Worm (Caenorhabditis elegans) whole organism, young adult: Measurements from ENCODE around the gene rnr-1.

Experiments
- B0019.2 ChIP-seq: fragments of 200-800 bp; sonication (Bioruptor generic); conservative IDR thresholded peaks from 2 replicates; pipeline ENCODE4 v1.3.6; 2022; ENCODE audit warnings: missing genetic modification reagents, missing genetic modification characterization, missing compliant biosample characterization
- B0035.1 ChIP-seq: sonication (generic microtip); optimal IDR thresholded peaks from 2 replicates; lab custom pipeline; 2016; ENCODE audit warnings: missing genetic modification characterization, mild to moderate bottlenecking, missing compliant biosample characterization, missing genotype, missing genetic modification reagents
- B0336.3 ChIP-seq: fragments of 200-800 bp; sonication (Bioruptor generic); IDR thresholded peaks from 2 replicates; pipeline ENCODE4 v1.3.6; 2022; ENCODE audit warnings: missing genetic modification characterization, missing compliant biosample characterization
- D2030.7 ChIP-seq: fragments of 200-800 bp; sonication (Bioruptor generic); IDR thresholded peaks from 2 replicates; pipeline ENCODE4 v1.3.6; 2022; ENCODE audit warnings: missing genetic modification reagents, missing genetic modification characterization, missing compliant biosample characterization
- F33H1.4 ChIP-seq: fragments of 200-800 bp; sonication (Bioruptor generic); IDR thresholded peaks from 2 replicates; pipeline ENCODE4 v1.3.6; 2022; ENCODE audit warnings: missing genetic modification reagents, missing genetic modification characterization, missing compliant biosample characterization
- F39B2.1 ChIP-seq: fragments of 200-800 bp; sonication (Bioruptor generic); IDR thresholded peaks from 2 replicates; pipeline ENCODE4 v1.3.6; 2022; ENCODE audit warnings: missing genetic modification reagents, missing genetic modification characterization, missing compliant biosample characterization
- F49E8.2 ChIP-seq: sonication (generic microtip); optimal IDR thresholded peaks from 3 replicates; lab custom pipeline; 2017; ENCODE audit warnings: missing genetic modification characterization, mild to moderate bottlenecking, missing compliant biosample characterization, antibody characterized with exemption, moderate library complexity; ENCODE audit not compliant: insufficient read depth
- F52B5.7 ChIP-seq: sonication (generic microtip); optimal IDR thresholded peaks from 2 replicates; lab custom pipeline; 2016; ENCODE audit warnings: mild to moderate bottlenecking, missing genetic modification characterization, missing compliant biosample characterization
- Y53F4B.3 ChIP-seq: fragments of 200-800 bp; sonication (Bioruptor generic); IDR thresholded peaks from 2 replicates; pipeline ENCODE4 v1.3.6; 2022; ENCODE audit warnings: missing genetic modification reagents, missing genetic modification characterization, missing compliant biosample characterization
- Y53G8AR.9 ChIP-seq: fragments of 200-800 bp; sonication (Bioruptor generic); conservative IDR thresholded peaks from 2 replicates; pipeline ENCODE4 v1.3.6; 2022; ENCODE audit warnings: missing genetic modification reagents, missing genetic modification characterization, missing compliant biosample characterization
- Y79H2A.3 ChIP-seq: fragments of 200-800 bp; sonication (Bioruptor generic); conservative IDR thresholded peaks from 2 replicates; pipeline ENCODE4 v1.3.6; 2022; ENCODE audit warnings: missing genetic modification reagents, missing genetic modification characterization, missing compliant biosample characterization
- aptf-2 ChIP-seq: fragments of 200-800 bp; sonication (Bioruptor generic); conservative IDR thresholded peaks from 2 replicates; pipeline ENCODE4 v1.3.6; 2022; ENCODE audit warnings: missing genetic modification reagents, missing genetic modification characterization, missing compliant biosample characterization
- attf-6 ChIP-seq: fragments of 200-800 bp; sonication (Bioruptor generic); IDR thresholded peaks from 2 replicates; pipeline ENCODE4 v1.3.6; 2022; ENCODE audit warnings: missing genetic modification reagents, missing genetic modification characterization, missing compliant biosample characterization
- ceh-91 ChIP-seq: fragments of 200-800 bp; sonication (Bioruptor generic); IDR thresholded peaks from 2 replicates; pipeline ENCODE4 v1.3.6; 2022; ENCODE audit warnings: missing genetic modification reagents, missing genetic modification characterization, missing compliant biosample characterization
- chd-7 ChIP-seq: sonication (generic microtip); optimal IDR thresholded peaks from 2 replicates; lab custom pipeline; 2016; ENCODE audit warnings: mild to moderate bottlenecking, missing genetic modification characterization, moderate library complexity, missing compliant biosample characterization
- dox-1 ChIP-seq: fragments of 200-800 bp; sonication (Bioruptor generic); IDR thresholded peaks from 2 replicates; pipeline ENCODE4 v1.3.6; 2022; ENCODE audit warnings: missing genetic modification reagents, missing genetic modification characterization, missing compliant biosample characterization
- dpl-1 ChIP-seq: fragments of 150-350 bp; optimal IDR thresholded peaks from 2 replicates; lab custom pipeline; 2014; ENCODE audit warnings: missing biosample characterization, missing genetic modification reagents, missing genetic modification characterization
- efl-1 ChIP-seq: fragments of 150-350 bp; optimal IDR thresholded peaks from 2 replicates; lab custom pipeline; 2014; ENCODE audit warnings: missing biosample characterization, missing genetic modification reagents, missing genetic modification characterization
- egl-18 ChIP-seq: fragments of 200-800 bp; sonication (Bioruptor generic); IDR thresholded peaks from 2 replicates; pipeline ENCODE4 v1.3.6; 2022; ENCODE audit warnings: missing genetic modification reagents, missing genetic modification characterization, missing compliant biosample characterization
- him-1 ChIP-seq: sonication (generic microtip); optimal IDR thresholded peaks from 2 replicates; lab custom pipeline; 2016; ENCODE audit warnings: missing genotype, missing genetic modification reagents, missing genetic modification characterization, missing compliant biosample characterization
- hmg-1.2 ChIP-seq: fragments of 200-800 bp; sonication (Bioruptor generic); IDR thresholded peaks from 2 replicates; pipeline ENCODE4 v1.3.6; 2022; ENCODE audit warnings: missing genetic modification reagents, missing genetic modification characterization, missing compliant biosample characterization
- hsf-1 ChIP-seq: fragments of 200-800 bp; sonication (Bioruptor generic); IDR thresholded peaks from 2 replicates; pipeline ENCODE4 v1.3.6; 2022; ENCODE audit warnings: missing genetic modification reagents, missing genetic modification characterization, missing compliant biosample characterization
- lin-54 ChIP-seq: fragments of 200-800 bp; sonication (Bioruptor generic); optimal IDR thresholded peaks from 2 replicates; lab custom pipeline; 2018; ENCODE audit warnings: mild to moderate bottlenecking, missing genetic modification characterization, missing compliant biosample characterization
- lsl-1 ChIP-seq: fragments of 200-800 bp; sonication (Bioruptor generic); optimal IDR thresholded peaks from 2 replicates; lab custom pipeline; 2018; ENCODE audit warnings: mild to moderate bottlenecking, missing genetic modification characterization, moderate library complexity, missing compliant biosample characterization
- madf-6 ChIP-seq: fragments of 200-800 bp; sonication (Bioruptor generic); IDR thresholded peaks from 2 replicates; pipeline ENCODE4 v1.3.6; 2022; ENCODE audit warnings: missing genetic modification reagents, missing genetic modification characterization, missing compliant biosample characterization
- madf-8 ChIP-seq: fragments of 200-800 bp; sonication (Bioruptor generic); conservative IDR thresholded peaks from 2 replicates; pipeline ENCODE4 v1.3.6; 2022; ENCODE audit warnings: missing genetic modification reagents, missing genetic modification characterization, missing compliant biosample characterization
- mcd-1 ChIP-seq: fragments of 200-800 bp; sonication (Bioruptor generic); IDR thresholded peaks from 2 replicates; pipeline ENCODE4 v1.3.6; 2022; ENCODE audit warnings: missing genetic modification reagents, missing genetic modification characterization, missing compliant biosample characterization
- mxl-1 ChIP-seq: sonication (generic microtip); optimal IDR thresholded peaks from 2 replicates; lab custom pipeline; 2016; ENCODE audit warnings: missing genetic modification characterization, missing compliant biosample characterization
- nhr-120 ChIP-seq: fragments of 200-800 bp; sonication (Bioruptor generic); IDR thresholded peaks from 2 replicates; pipeline ENCODE4 v1.3.6; 2022; ENCODE audit warnings: missing genetic modification characterization, missing compliant biosample characterization
- nhr-27 ChIP-seq: fragments of 200-800 bp; sonication (Bioruptor generic); optimal IDR thresholded peaks from 2 replicates; lab custom pipeline; 2018; ENCODE audit warnings: mild to moderate bottlenecking, missing genetic modification characterization, moderate library complexity, missing compliant biosample characterization
- nhr-80 ChIP-seq: sonication (generic microtip); optimal IDR thresholded peaks from 2 replicates; lab custom pipeline; 2016; ENCODE audit warnings: missing genetic modification characterization, missing compliant biosample characterization
- pbrm-1 ChIP-seq: fragments of 200-800 bp; sonication (Bioruptor generic); IDR thresholded peaks from 2 replicates; pipeline ENCODE4 v1.3.6; 2022; ENCODE audit warnings: missing genetic modification reagents, missing genetic modification characterization, missing compliant biosample characterization
- rcor-1 ChIP-seq: fragments of 200-800 bp; sonication (Bioruptor generic); IDR thresholded peaks from 2 replicates; pipeline ENCODE4 v1.3.6; 2022; ENCODE audit warnings: missing genetic modification reagents, missing genetic modification characterization, missing compliant biosample characterization
- sea-2 ChIP-seq: fragments of 200-800 bp; sonication (Bioruptor generic); IDR thresholded peaks from 2 replicates; pipeline ENCODE4 v1.3.6; 2022; ENCODE audit warnings: missing genetic modification characterization, missing compliant biosample characterization
- snpc-1.3 ChIP-seq: sonication (generic microtip); optimal IDR thresholded peaks from 2 replicates; lab custom pipeline; 2017; ENCODE audit warnings: missing genetic modification characterization, mild to moderate bottlenecking, missing compliant biosample characterization, antibody characterized with exemption, moderate library complexity, missing genotype, missing genetic modification reagents; ENCODE audit not compliant: insufficient read depth
- snpc-3.4 ChIP-seq: sonication (generic microtip); optimal IDR thresholded peaks from 2 replicates; lab custom pipeline; 2017; ENCODE audit warnings: missing genetic modification characterization, mild to moderate bottlenecking, missing compliant biosample characterization, antibody characterized with exemption, moderate library complexity, missing genotype, missing genetic modification reagents
- snpc-4 ChIP-seq, 5 experiments: fragments of 150-350 bp in 1 of 5; sonication (generic microtip) in 4 of 5; optimal IDR thresholded peaks; 2 replicates each; lab custom pipeline; 2014 to 2018; ENCODE audit warnings: missing genetic modification characterization in 5 of 5, missing biosample characterization in 3 of 5, antibody characterized with exemption in 2 of 5, mild to moderate bottlenecking in 2 of 5, missing compliant biosample characterization in 2 of 5, missing genotype in 2 of 5, moderate library complexity in 2 of 5, missing genetic modification reagents in 1 of 5
- somi-1 ChIP-seq: fragments of 200-800 bp; sonication (Bioruptor generic); optimal IDR thresholded peaks from 2 replicates; lab custom pipeline; 2018; ENCODE audit warnings: mild to moderate bottlenecking, missing genetic modification characterization, missing compliant biosample characterization
- tbp1 ChIP-seq: fragments of 200-800 bp; sonication (Bioruptor generic); optimal IDR thresholded peaks from 2 replicates; lab custom pipeline; 2018; ENCODE audit warnings: mild to moderate bottlenecking, missing genetic modification characterization, missing compliant biosample characterization
- tlf-1 ChIP-seq: fragments of 200-800 bp; sonication (Bioruptor generic); optimal IDR thresholded peaks from 2 replicates; lab custom pipeline; 2018; ENCODE audit warnings: mild to moderate bottlenecking, missing genetic modification characterization, missing compliant biosample characterization
- unc-130 ChIP-seq: sonication (generic microtip); optimal IDR thresholded peaks from 2 replicates; lab custom pipeline; 2016; ENCODE audit warnings: missing genetic modification reagents, missing genetic modification characterization, missing compliant biosample characterization
- xnd-1 ChIP-seq: sonication (generic microtip); optimal IDR thresholded peaks from 2 replicates; lab custom pipeline; 2016; ENCODE audit warnings: missing genotype, missing genetic modification reagents, missing genetic modification characterization, missing compliant biosample characterization
- ztf-28 ChIP-seq: fragments of 200-800 bp; sonication (Bioruptor generic); IDR thresholded peaks from 2 replicates; pipeline ENCODE4 v1.3.6; 2022; ENCODE audit warnings: missing genetic modification reagents, missing genetic modification characterization, missing compliant biosample characterization

rnr-1 gene

ce11 chrIII:9228722-9229121 is at the start of gene rnr-1:
rnr-1 (minus strand) TSS chrIII:9228798.
- TF ChIP-seq Y53F4B.3 (peak; percentile 6; the same call in 1 of the 2 replicates), B0019.2 (GFP tag; lab: Robert Waterston, UW) (0 out of 2 replicates have a peak, but pooled peaks have one; percentile 16), F49E8.2 (tag; lab: Kevin White, UChicago) (peak; percentile 72), hsf-1 (peak; percentile 71), xnd-1 (tag; lab: Kevin White, UChicago) (peak; percentile 97), unc-130 (peak; percentile 26), lin-54 (GFP tag; lab: Kevin White, UChicago) (peak; percentile 54), ztf-28 (GFP tag; lab: Robert Waterston, UW) (no peak), nhr-120 (GFP tag; lab: Robert Waterston, UW) (no peak), ceh-91 (GFP tag; lab: Robert Waterston, UW) (peak; percentile 91), dpl-1 (peak; percentile 73), madf-8 (GFP tag; lab: Robert Waterston, UW) (peak; percentile 90), sea-2 (GFP tag; lab: Robert Waterston, UW) (no peak), dox-1 (peak; percentile 19; the same call in 1 of the 2 replicates), F52B5.7 (tag; lab: Kevin White, UChicago) (no peak), nhr-80 (tag; lab: Kevin White, UChicago) (no peak), D2030.7 (GFP tag; lab: Robert Waterston, UW) (peak; percentile 88), attf-6 (GFP tag; lab: Robert Waterston, UW) (no peak), lsl-1 (GFP tag; lab: Kevin White, UChicago) (peak; percentile 99), F33H1.4 (GFP tag; lab: Robert Waterston, UW) (peak; percentile 97), pbrm-1 (GFP tag; lab: Robert Waterston, UW) (peak; percentile 39; the same call in 1 of the 2 replicates), madf-6 (peak; percentile 98), chd-7 (tag; lab: Kevin White, UChicago) (no peak), B0336.3 (GFP tag; lab: Robert Waterston, UW) (peak; percentile 22; the same call in 1 of the 2 replicates), egl-18 (GFP tag; lab: Robert Waterston, UW) (no peak), efl-1 (GFP tag; lab: Kevin White, UChicago) (peak; percentile 93), somi-1 (GFP tag; lab: Kevin White, UChicago) (no peak), snpc-4 (GFP tag; optimal IDR thresholded peaks at IDR 0.05; lab: Kevin White, UChicago) (no peak), snpc-4 (tag; optimal IDR thresholded peaks at IDR 0.05; lab: Kevin White, UChicago) (peak in 1 of 4 experiments; percentile 34), mcd-1 (peak; percentile 9; the same call in 1 of the 2 replicates), mxl-1 (no peak), tbp1 (GFP tag; lab: Kevin White, UChicago) (peak; percentile 26), snpc-3.4 (tag; lab: Kevin White, UChicago) (peak; percentile 93), Y79H2A.3 (GFP tag; lab: Robert Waterston, UW) (0 out of 2 replicates have a peak, but pooled peaks have one; percentile 44), aptf-2 (GFP tag; lab: Robert Waterston, UW) (no peak), F39B2.1 (no peak), B0035.1 (no peak), him-1 (tag; lab: Kevin White, UChicago) (peak; percentile 24), rcor-1 (0 out of 2 replicates have a peak, but pooled peaks have one; percentile 33), hmg-1.2 (peak; percentile 19; the same call in 1 of the 2 replicates), nhr-27 (tag; lab: Kevin White, UChicago) (no peak), tlf-1 (GFP tag; lab: Kevin White, UChicago) (peak; percentile 42), Y53G8AR.9 (no peak), snpc-1.3 (tag; lab: Kevin White, UChicago) (peak; percentile 75)
